Worm (Caenorhabditis elegans): ENCODE results near the gene eyg-1.

The eyg-1 gene

ce11 chrII:9786215-9786614, 41.5 kb downstream of the eyg-1 start:
- TF ChIP-seq ceh-20 (GFP tag; IDR thresholded peaks at IDR 0.05) (no peak), nhr-25 (tag; optimal IDR thresholded peaks at IDR 0.05; ENCODE audit: borderline replicate concordance, insufficient read depth) (peak; percentile 14), ces-1 (GFP tag; optimal IDR thresholded peaks at IDR 0.05) (no peak), pha-4 (GFP tag; IDR thresholded peaks at IDR 0.05) (no peak), pha-4 (tag; optimal IDR thresholded peaks at IDR 0.05) (no peak), daf-8 (GFP tag; IDR thresholded peaks at IDR 0.05) (no peak), zip-2 (tag; optimal IDR thresholded peaks at IDR 0.05) (no peak), ama-1 (optimal IDR thresholded peaks at IDR 0.05) (no peak)

- TF ChIP-seq ces-1 (GFP tag; optimal IDR thresholded peaks at IDR 0.05) = no peak
- TF ChIP-seq ctbp-1 (GFP tag; IDR thresholded peaks at IDR 0.05) = no peak
- TF ChIP-seq ceh-82 (tag; optimal IDR thresholded peaks at IDR 0.05) = no peak
- TF ChIP-seq snpc-4 (tag; optimal IDR thresholded peaks at IDR 0.05) = no peak
- no peak for TF ChIP-seq mxl-3 (GFP tag; optimal IDR thresholded peaks at IDR 0.05)
- TF ChIP-seq F26F4.8 (GFP tag; conservative IDR thresholded peaks at IDR 0.05) = no peak
- no peak for TF ChIP-seq nhr-111 (GFP tag; optimal IDR thresholded peaks at IDR 0.05)
- TF ChIP-seq lin-39 (tag; optimal IDR thresholded peaks at IDR 0.05) = no peak
- TF ChIP-seq Y75B8A.6 (GFP tag; IDR thresholded peaks at IDR 0.05) = no peak
- TF ChIP-seq dmd-8 (GFP tag; IDR thresholded peaks at IDR 0.05) = no peak
- no peak for TF ChIP-seq egl-27 (tag; optimal IDR thresholded peaks at IDR 0.05)
- no peak for TF ChIP-seq zag-1 (tag; optimal IDR thresholded peaks at IDR 0.05)
- TF ChIP-seq php-3 (GFP tag; IDR thresholded peaks at IDR 0.05) = no peak
- TF ChIP-seq skn-1 (tag; optimal IDR thresholded peaks at IDR 0.05) = no peak
- TF ChIP-seq pqm-1 (tag; optimal IDR thresholded peaks at IDR 0.05) = no peak
These were observed 45.4 kb downstream of the eyg-1 start, which contains the start of gene T10B9.14 for ce11 chrII:9782337-9782736. TSS of gene T10B9.14 (minus strand) at chrII:9782437.

ce11 chrII:9781842-9782241, 45.9 kb downstream of the eyg-1 start, which contains the start of gene cyp-13A1:
TSS of gene cyp-13A1 (minus strand) at chrII:9781997.
- TF ChIP-seq pqm-1 (tag; optimal IDR thresholded peaks at IDR 0.05) = peak; percentile 27
- no peak for TF ChIP-seq hlh-11 (tag; optimal IDR thresholded peaks at IDR 0.05)
- peak in 1 of 2 experiments; percentile 87 for TF ChIP-seq unc-62 (GFP tag; optimal IDR thresholded peaks at IDR 0.05 in 1 of 2)
- no peak for TF ChIP-seq unc-62 (tag; optimal IDR thresholded peaks at IDR 0.05)
- peak; percentile 67; the same call in 1 of the 2 replicates for TF ChIP-seq dmd-6 (GFP tag; IDR thresholded peaks at IDR 0.05)
- no peak for TF ChIP-seq ZK546.5 (tag; optimal IDR thresholded peaks at IDR 0.05)
- peak; percentile 6 for TF ChIP-seq dve-1 (tag; optimal IDR thresholded peaks at IDR 0.05; ENCODE audit: insufficient read depth)
- TF ChIP-seq nhr-28 (tag; optimal IDR thresholded peaks at IDR 0.05) = peak; percentile 64
- TF ChIP-seq F37D6.2 (tag; optimal IDR thresholded peaks at IDR 0.05) = no peak
- peak; percentile 27 for TF ChIP-seq nhr-77 (tag; optimal IDR thresholded peaks at IDR 0.05)
- TF ChIP-seq nhr-102 (tag; optimal IDR thresholded peaks at IDR 0.05) = peak; percentile 15

- TF ChIP-seq unc-62 (GFP tag; optimal IDR thresholded peaks at IDR 0.05 in 1 of 2) = peak in 1 of 2 experiments; percentile 19
- no peak for TF ChIP-seq unc-62 (tag; optimal IDR thresholded peaks at IDR 0.05)
- no peak for TF ChIP-seq dmd-6 (GFP tag; IDR thresholded peaks at IDR 0.05)
- TF ChIP-seq aha-1 (tag) = peak; percentile 9
These were observed 49.3 kb downstream of the eyg-1 start for ce11 chrII:9778495-9778894.

Data from whole organism, L4 larva.